Worm (Caenorhabditis elegans): ENCODE data around the gene pelo-1.

DNA sequence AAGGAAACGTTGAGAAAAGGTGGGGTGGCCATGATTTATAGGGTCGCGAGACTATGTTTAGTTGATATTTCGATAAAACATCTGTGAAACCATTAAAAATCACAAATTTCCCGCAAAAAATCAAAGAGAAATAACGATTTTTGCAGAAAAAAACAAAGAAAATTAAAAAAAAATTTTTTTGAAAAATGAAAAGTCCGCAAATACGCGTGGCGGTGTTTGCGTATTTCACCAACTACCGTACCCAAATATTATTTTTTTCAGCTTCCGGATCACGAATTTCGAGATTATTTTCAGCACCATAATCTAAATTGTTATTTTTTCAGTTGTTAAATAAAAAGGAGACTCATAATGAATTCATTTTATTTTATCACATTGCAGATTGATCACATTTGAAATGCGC, 26.1 kb upstream of the pelo-1 start:
- TF ChIP-seq pqm-1 (tag; optimal IDR thresholded peaks at IDR 0.05) (no peak), ceh-82 (tag; optimal IDR thresholded peaks at IDR 0.05) (no peak), snpc-4 (tag; optimal IDR thresholded peaks at IDR 0.05) (no peak), egl-27 (tag; optimal IDR thresholded peaks at IDR 0.05) (no peak), ztf-11 (tag; optimal IDR thresholded peaks at IDR 0.05) (no peak), tbx-2 (tag; optimal IDR thresholded peaks at IDR 0.05) (no peak), ceh-28 (tag; optimal IDR thresholded peaks at IDR 0.05) (no peak), nhr-11 (tag; optimal IDR thresholded peaks at IDR 0.05) (no peak)
